Fruit fly (Drosophila melanogaster): Measurements from ENCODE around the gene Lint-O.

Gene Lint-O

DNA sequence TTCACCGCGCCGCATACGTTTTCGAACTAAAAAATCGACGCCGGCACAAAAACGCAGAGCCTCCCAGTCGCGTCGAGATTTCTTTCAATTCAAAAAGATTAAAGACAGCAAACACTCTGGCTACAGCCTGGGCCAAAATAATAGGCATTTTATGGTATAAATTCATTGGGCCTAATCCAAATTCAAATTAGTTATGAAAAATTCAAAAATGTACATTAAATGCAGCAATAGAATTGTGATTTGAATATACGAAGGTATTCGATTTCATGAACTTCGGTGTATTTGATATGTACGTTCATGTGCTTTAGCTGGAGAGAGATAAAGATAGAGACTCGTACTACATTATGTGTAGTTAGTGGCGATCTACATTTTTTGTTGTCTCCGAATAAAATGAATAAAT is 45.5 kb downstream of the Lint-O start, which contains the start of gene Syx4 (continued):
- TF ChIP-seq Rx (GFP tag; IDR thresholded peaks at IDR 0.05) (peak; percentile 81), ERR (GFP tag; optimal IDR thresholded peaks at IDR 0.05) (peak; percentile 81), Rfx (GFP tag; IDR thresholded peaks at IDR 0.05) (peak; percentile 93), sim (GFP tag; IDR thresholded peaks at IDR 0.05) (peak; percentile 80), CG4404 (GFP tag; IDR thresholded peaks at IDR 0.05) (peak; percentile 36; the same call in 1 of the 2 replicates), nau (GFP tag; optimal IDR thresholded peaks at IDR 0.05) (peak; percentile 89), CG6254 (GFP tag; optimal IDR thresholded peaks at IDR 0.05) (peak; percentile 67), schlank (tag; optimal IDR thresholded peaks at IDR 0.05) (peak; percentile 89), chn (GFP tag; optimal IDR thresholded peaks at IDR 0.05) (peak; percentile 73), CG17385 (GFP tag; optimal IDR thresholded peaks at IDR 0.05) (peak; percentile 90), TFAM (GFP tag; optimal IDR thresholded peaks at IDR 0.05) (peak; percentile 22), CG11093 (GFP tag; IDR thresholded peaks at IDR 0.05) (peak; percentile 70; the same call in 2 of the 3 replicates), D19B (GFP tag; optimal IDR thresholded peaks at IDR 0.05) (peak; percentile 63), Myb (GFP tag; optimal IDR thresholded peaks at IDR 0.05) (peak; percentile 75), scrt (GFP tag; optimal IDR thresholded peaks at IDR 0.05) (peak; percentile 79), CG6683 (GFP tag; optimal IDR thresholded peaks at IDR 0.05) (peak; percentile 82), ro (GFP tag; IDR thresholded peaks at IDR 0.05) (0 out of 2 replicates have a peak, but pooled peaks have one; percentile 11), Abd-B (GFP tag; optimal IDR thresholded peaks at IDR 0.05) (peak; percentile 74), CG14050 (GFP tag; IDR thresholded peaks at IDR 0.05) (peak; percentile 86), Fer2 (tag; optimal IDR thresholded peaks at IDR 0.05) (peak; percentile 78), CG6175 (GFP tag; IDR thresholded peaks at IDR 0.05) (peak; percentile 72; the same call in 1 of the 3 replicates), tin (GFP tag; optimal IDR thresholded peaks at IDR 0.05) (peak; percentile 77), al (GFP tag; IDR thresholded peaks at IDR 0.05) (peak; percentile 78), HHEX (GFP tag; optimal IDR thresholded peaks at IDR 0.05) (peak; percentile 94), Dfd (GFP tag; optimal IDR thresholded peaks at IDR 0.05) (no peak), CG4282 (GFP tag; optimal IDR thresholded peaks at IDR 0.05) (peak; percentile 70), gfzf (GFP tag; optimal IDR thresholded peaks at IDR 0.05) (no peak), CG10321 (GFP tag; IDR thresholded peaks at IDR 0.05) (peak; percentile 79), tx (GFP tag; optimal IDR thresholded peaks at IDR 0.05) (peak; percentile 85), gt (GFP tag; IDR thresholded peaks at IDR 0.05) (no peak), ase (GFP tag; IDR thresholded peaks at IDR 0.05) (peak; percentile 87), Chrac-16 (GFP tag; optimal IDR thresholded peaks at IDR 0.05) (peak; percentile 79), ems (GFP tag; optimal IDR thresholded peaks at IDR 0.05) (peak; percentile 88), sens (GFP tag) (peak; percentile 97), caup (GFP tag; optimal IDR thresholded peaks at IDR 0.05; ENCODE audit: severe bottlenecking) (peak; percentile 93), Nf-YB (GFP tag; optimal IDR thresholded peaks at IDR 0.05) (peak; percentile 76), dysf (GFP tag; IDR thresholded peaks at IDR 0.05) (peak; percentile 92), jing (GFP tag; optimal IDR thresholded peaks at IDR 0.05) (peak; percentile 75), CG17802 (tag; optimal IDR thresholded peaks at IDR 0.05) (peak; percentile 59), Dref (GFP tag; IDR thresholded peaks at IDR 0.05) (0 out of 2 replicates have a peak, but pooled peaks have one; percentile 18), phol (tag; optimal IDR thresholded peaks at IDR 0.05) (peak; percentile 84), CG18476 (GFP tag; optimal IDR thresholded peaks at IDR 0.05) (peak; percentile 86), Jarid2 (GFP tag; optimal IDR thresholded peaks at IDR 0.05) (peak; percentile 67), emc (GFP tag; optimal IDR thresholded peaks at IDR 0.05) (peak; percentile 79), tgo (GFP tag; IDR thresholded peaks at IDR 0.05) (peak; percentile 87), CG10462 (GFP tag; optimal IDR thresholded peaks at IDR 0.05) (peak; percentile 56), CG31388 (GFP tag; optimal IDR thresholded peaks at IDR 0.05) (peak; percentile 65), CG9932 (GFP tag; IDR thresholded peaks at IDR 0.05) (peak; percentile 86), C15 (GFP tag; IDR thresholded peaks at IDR 0.05) (peak; percentile 79; the same call in 2 of the 3 replicates), Ets97D (GFP tag; optimal IDR thresholded peaks at IDR 0.05) (peak; percentile 63), CG9797 (GFP tag; optimal IDR thresholded peaks at IDR 0.05) (no peak)
